Fruit fly (Drosophila melanogaster) whole organism, embryonic: ENCODE data around the gene CG17283.
A peak's percentile ranks its signal among the peaks of the same experiment; 100 is the strongest.

Experiments used
- Abd-B ChIP-seq: fragments of 200-800 bp; sonication (Bioruptor generic); optimal IDR thresholded peaks from 2 replicates; lab custom pipeline; 2018; ENCODE audit warnings: missing biosample characterization, mild to moderate bottlenecking, missing genetic modification characterization, moderate library complexity
- CG10366 ChIP-seq: fragments of 200-800 bp; sonication (Bioruptor generic); IDR thresholded peaks from 2 replicates; pipeline ENCODE4 v1.3.6; 2022; ENCODE audit warnings: missing biosample characterization, missing genetic modification characterization
- CG10654 ChIP-seq: fragments of 200-800 bp; sonication (Bioruptor generic); optimal IDR thresholded peaks from 2 replicates; lab custom pipeline; 2016; ENCODE audit warnings: missing biosample characterization, missing genetic modification characterization
- CG10979 ChIP-seq: fragments of 200-800 bp; sonication (Bioruptor generic); optimal IDR thresholded peaks from 2 replicates; lab custom pipeline; 2018; ENCODE audit warnings: missing biosample characterization, mild to moderate bottlenecking, missing genetic modification characterization, moderate library complexity
- CG11696 ChIP-seq: fragments of 200-800 bp; sonication (Bioruptor generic); IDR thresholded peaks from 2 replicates; pipeline ENCODE4 v1.3.6; 2022; ENCODE audit warnings: missing biosample characterization, missing genetic modification characterization
- CG12155 ChIP-seq: fragments of 200-800 bp; sonication (Bioruptor generic); optimal IDR thresholded peaks from 3 replicates; lab custom pipeline; 2016; ENCODE audit warnings: missing biosample characterization, missing genetic modification characterization
- CG12659 ChIP-seq: fragments of 200-800 bp; sonication (Bioruptor generic); optimal IDR thresholded peaks from 3 replicates; lab custom pipeline; 2017; ENCODE audit warnings: mild to moderate bottlenecking, missing biosample characterization, missing genetic modification reagents, missing genetic modification characterization
- CG13775 ChIP-seq: fragments of 200-800 bp; sonication (Bioruptor generic); optimal IDR thresholded peaks from 3 replicates; lab custom pipeline; 2017; ENCODE audit warnings: missing biosample characterization, mild to moderate bottlenecking, missing genetic modification characterization
- CG14441 ChIP-seq: fragments of 200-800 bp; sonication (Bioruptor generic); IDR thresholded peaks from 2 replicates; pipeline ENCODE4 v1.3.6; 2022; ENCODE audit warnings: missing biosample characterization, missing genetic modification characterization
- CG14667 ChIP-seq: fragments of 200-800 bp; sonication (Bioruptor generic); IDR thresholded peaks from 2 replicates; pipeline ENCODE4 v1.3.6; 2022; ENCODE audit warnings: missing biosample characterization, missing genetic modification characterization
- CG15011 ChIP-seq: fragments of 200-800 bp; sonication (Bioruptor generic); optimal IDR thresholded peaks from 3 replicates; lab custom pipeline; 2018; ENCODE audit warnings: missing biosample characterization, mild to moderate bottlenecking, missing genetic modification characterization
- CG15479 ChIP-seq: fragments of 200-800 bp; sonication (Bioruptor generic); optimal IDR thresholded peaks from 3 replicates; lab custom pipeline; 2019; ENCODE audit warnings: missing biosample characterization, mild to moderate bottlenecking, missing genetic modification characterization, moderate library complexity
- CG1647 ChIP-seq: fragments of 200-800 bp; sonication (Bioruptor generic); optimal IDR thresholded peaks from 3 replicates; lab custom pipeline; 2016; ENCODE audit warnings: missing biosample characterization, missing genetic modification characterization
- CG17802 ChIP-seq: fragments of 200-800 bp; sonication (Bioruptor generic); optimal IDR thresholded peaks from 2 replicates; lab custom pipeline; 2018; ENCODE audit warnings: missing biosample characterization, mild to moderate bottlenecking, missing genetic modification characterization, moderate library complexity
- CG18262 ChIP-seq: fragments of 200-800 bp; optimal IDR thresholded peaks from 3 replicates; lab custom pipeline; 2019; ENCODE audit warnings: missing biosample characterization, mild to moderate bottlenecking, missing genetic modification characterization, moderate library complexity
- CG1832 ChIP-seq: fragments of 200-800 bp; sonication (Bioruptor generic); optimal IDR thresholded peaks from 2 replicates; lab custom pipeline; 2017; ENCODE audit warnings: missing biosample characterization, mild to moderate bottlenecking, missing genetic modification characterization, inconsistent platforms
- CG18764 ChIP-seq: fragments of 200-800 bp; sonication (Bioruptor generic); optimal IDR thresholded peaks from 3 replicates; lab custom pipeline; 2016; ENCODE audit warnings: missing biosample characterization, missing genetic modification characterization
- CG2678 ChIP-seq: fragments of 200-800 bp; sonication (Bioruptor generic); optimal IDR thresholded peaks from 3 replicates; lab custom pipeline; 2019; ENCODE audit warnings: missing biosample characterization, mild to moderate bottlenecking, missing genetic modification characterization, moderate library complexity
- CG4854 ChIP-seq: fragments of 200-800 bp; sonication (Bioruptor generic); optimal IDR thresholded peaks from 2 replicates; lab custom pipeline; 2016; ENCODE audit warnings: missing biosample characterization, missing genetic modification characterization, inconsistent platforms
- CG5180 ChIP-seq: fragments of 200-800 bp; sonication (Bioruptor generic); optimal IDR thresholded peaks from 3 replicates; lab custom pipeline; 2017; ENCODE audit warnings: missing biosample characterization, missing genetic modification characterization, mild to moderate bottlenecking, moderate library complexity, missing genetic modification reagents
- CG9727 ChIP-seq: fragments of 200-800 bp; sonication (Bioruptor generic); optimal IDR thresholded peaks from 3 replicates; lab custom pipeline; 2017; ENCODE audit warnings: missing biosample characterization, mild to moderate bottlenecking, missing genetic modification characterization
- D19B ChIP-seq: fragments of 200-800 bp; sonication (Bioruptor generic); optimal IDR thresholded peaks from 2 replicates; lab custom pipeline; 2017; ENCODE audit warnings: missing biosample characterization, mild to moderate bottlenecking, missing genetic modification characterization
- Dfd ChIP-seq, 2 experiments: fragments of >200 bp; optimal IDR thresholded peaks; 2 replicates each; lab custom pipeline; 2017; ENCODE audit warnings: missing biosample characterization in 2 of 2, missing genetic modification characterization in 2 of 2
- Doc3 ChIP-seq: fragments of 200-800 bp; sonication (Bioruptor generic); IDR thresholded peaks from 3 replicates; pipeline ENCODE4 v1.3.6; 2022; ENCODE audit warnings: missing biosample characterization, missing genetic modification characterization; ENCODE audit not compliant: partially characterized antibody
- Dp ChIP-seq: fragments of 200-800 bp; sonication (Bioruptor generic); optimal IDR thresholded peaks from 2 replicates; lab custom pipeline; 2018; ENCODE audit warnings: missing biosample characterization, mild to moderate bottlenecking, missing genetic modification characterization, moderate library complexity
- Ets65A ChIP-seq: fragments of 200-800 bp; sonication (Bioruptor generic); peaks from one replicate; lab custom pipeline; 2016; ENCODE audit warnings: missing biosample characterization, missing genetic modification characterization
- Fer1 ChIP-seq: fragments of 200-800 bp; sonication (Bioruptor generic); optimal IDR thresholded peaks from 2 replicates; lab custom pipeline; 2017; ENCODE audit warnings: missing biosample characterization, mild to moderate bottlenecking, missing genetic modification characterization
- HLH4C ChIP-seq: fragments of 200-800 bp; sonication (Bioruptor generic); IDR thresholded peaks from 3 replicates; pipeline ENCODE4 v1.3.6; 2022; ENCODE audit warnings: missing biosample characterization, missing genetic modification characterization; ENCODE audit not compliant: partially characterized antibody
- Hr78 ChIP-seq, 2 experiments: fragments of 200-800 bp in 1 of 2; fragments of >200 bp in 1 of 2; sonication (Bioruptor generic) in 1 of 2; optimal IDR thresholded peaks; 2 replicates each; lab custom pipeline; 2017 to 2019; ENCODE audit warnings: missing biosample characterization in 2 of 2, missing genetic modification characterization in 2 of 2, mild to moderate bottlenecking in 1 of 2, moderate library complexity in 1 of 2
- MTF-1 ChIP-seq: fragments of 200-800 bp; sonication (Bioruptor generic); optimal IDR thresholded peaks from 2 replicates; lab custom pipeline; 2018; ENCODE audit warnings: missing biosample characterization, mild to moderate bottlenecking, missing genetic modification characterization, borderline replicate concordance
- Myb ChIP-seq: fragments of 200-800 bp; sonication (Bioruptor generic); optimal IDR thresholded peaks from 2 replicates; lab custom pipeline; 2016; ENCODE audit warnings: missing biosample characterization, missing genetic modification characterization
- Opbp ChIP-seq: fragments of 200-800 bp; sonication (Bioruptor generic); IDR thresholded peaks from 3 replicates; pipeline ENCODE4 v1.3.6; 2022; ENCODE audit warnings: missing biosample characterization, missing genetic modification characterization; ENCODE audit not compliant: partially characterized antibody
- Side ChIP-seq: fragments of 200-800 bp; sonication (Bioruptor generic); optimal IDR thresholded peaks from 2 replicates; lab custom pipeline; 2016; ENCODE audit warnings: missing biosample characterization, missing genetic modification characterization
- Sry-δ ChIP-seq: fragments of 200-800 bp; sonication (Bioruptor generic); optimal IDR thresholded peaks from 2 replicates; lab custom pipeline; 2016; ENCODE audit warnings: missing biosample characterization, missing genetic modification characterization
- ci ChIP-seq: fragments of 200-800 bp; sonication (Bioruptor generic); IDR thresholded peaks from 3 replicates; pipeline ENCODE4 v1.3.6; 2022; ENCODE audit warnings: missing biosample characterization, missing genetic modification characterization
- corto ChIP-seq: fragments of 200-800 bp; sonication (Bioruptor generic); optimal IDR thresholded peaks from 2 replicates; lab custom pipeline; 2016; ENCODE audit warnings: missing biosample characterization, mild to moderate bottlenecking, missing genetic modification characterization, moderate library complexity
- danr ChIP-seq: fragments of 200-800 bp; sonication (Bioruptor generic); IDR thresholded peaks from 2 replicates; pipeline ENCODE4 v1.3.6; 2022; ENCODE audit warnings: missing biosample characterization, missing genetic modification characterization
- en ChIP-seq: fragments of 200-800 bp; sonication (Bioruptor generic); optimal IDR thresholded peaks from 2 replicates; lab custom pipeline; 2016; ENCODE audit warnings: missing biosample characterization, missing genetic modification characterization
- h ChIP-seq: fragments of >200 bp; optimal IDR thresholded peaks from 2 replicates; lab custom pipeline; 2017
- hb ChIP-seq: fragments of 200-800 bp; sonication (Bioruptor generic); IDR thresholded peaks from 3 replicates; pipeline ENCODE4 v1.3.6; 2022; ENCODE audit warnings: missing biosample characterization, missing genetic modification characterization; ENCODE audit not compliant: partially characterized antibody
- kay ChIP-seq: fragments of 200-800 bp; sonication (Bioruptor generic); optimal IDR thresholded peaks from 2 replicates; lab custom pipeline; 2016; ENCODE audit warnings: missing biosample characterization, missing genetic modification characterization
- pan ChIP-seq, 4 experiments: fragments of >200 bp in 3 of 4; fragments of 200-800 bp in 1 of 4; sonication (Bioruptor generic) in 1 of 4; optimal IDR thresholded peaks in 3 of 4; IDR thresholded peaks in 1 of 4; 2 replicates each; pipeline versions ENCODE4 v1.3.6 to Lab custom; 2017 to 2022; ENCODE audit warnings: missing biosample characterization in 2 of 4, missing genetic modification characterization in 2 of 4, mixed read lengths in 1 of 4
- rib ChIP-seq: fragments of 200-800 bp; sonication (Bioruptor generic); IDR thresholded peaks from 2 replicates; pipeline ENCODE4 v1.3.6; 2022; ENCODE audit warnings: missing biosample characterization, missing genetic modification characterization
- ro ChIP-seq: fragments of 200-800 bp; sonication (Bioruptor generic); IDR thresholded peaks from 2 replicates; pipeline ENCODE4 v1.3.6; 2022; ENCODE audit warnings: missing biosample characterization, missing genetic modification characterization
- row ChIP-seq: fragments of 200-800 bp; sonication (Bioruptor generic); IDR thresholded peaks from 3 replicates; pipeline ENCODE4 v1.3.6; 2022; ENCODE audit warnings: missing biosample characterization, missing genetic modification characterization
- sc ChIP-seq, 3 experiments: fragments of >200 bp in 2 of 3; fragments of 200-800 bp in 1 of 3; sonication (Bioruptor generic) in 1 of 3; optimal IDR thresholded peaks; 2 replicates in 2 of 3; 3 replicates in 1 of 3; lab custom pipeline; 2017; ENCODE audit warnings: mild to moderate bottlenecking in 1 of 3, missing biosample characterization in 1 of 3, missing genetic modification characterization in 1 of 3, missing genetic modification reagents in 1 of 3
- slbo ChIP-seq: fragments of 200-800 bp; sonication (Bioruptor generic); IDR thresholded peaks from 2 replicates; pipeline ENCODE4 v1.3.6; 2022; ENCODE audit warnings: missing biosample characterization, missing genetic modification characterization
- vvl ChIP-seq: fragments of 200-800 bp; sonication (Bioruptor generic); IDR thresholded peaks from 2 replicates; pipeline ENCODE4 v1.3.6; 2022; ENCODE audit warnings: missing biosample characterization, missing genetic modification characterization
- zen2 ChIP-seq: fragments of 200-800 bp; sonication (Bioruptor generic); IDR thresholded peaks from 3 replicates; pipeline ENCODE4 v1.3.6; 2022; ENCODE audit warnings: missing biosample characterization, missing genetic modification characterization; ENCODE audit not compliant: partially characterized antibody
- zfh1 ChIP-seq: fragments of 200-800 bp; sonication (Bioruptor generic); IDR thresholded peaks from 3 replicates; pipeline ENCODE4 v1.3.6; 2022; ENCODE audit warnings: missing biosample characterization, missing genetic modification characterization

CG17283 gene

dm6 chr3R:17400675-17401118 is 7.0 kb upstream of the CG17283 start (continued):
- no peak for TF ChIP-seq ci (GFP tag; lab: Robert Waterston, UW)
- TF ChIP-seq Doc3 (GFP tag; lab: Robert Waterston, UW): no peak
- no peak for TF ChIP-seq rib (GFP tag; lab: Robert Waterston, UW)
- peak; percentile 38; the same call in 1 of the 2 replicates for TF ChIP-seq CG14441
- peak; percentile 54 for TF ChIP-seq Fer1 (GFP tag; lab: Kevin White, UChicago)
- no peak for TF ChIP-seq CG11696 (GFP tag; lab: Robert Waterston, UW)
- no peak for TF ChIP-seq Dp (GFP tag; lab: Kevin White, UChicago)
- TF ChIP-seq Abd-B (GFP tag; lab: Kevin White, UChicago): peak; percentile 55
- TF ChIP-seq CG15479 (GFP tag; lab: Kevin White, UChicago): no peak
- no peak for TF ChIP-seq Hr78 (GFP tag; optimal IDR thresholded peaks at IDR 0.05; lab: Kevin White, UChicago)
- peak; percentile 92 for TF ChIP-seq Ets65A (GFP tag; lab: Kevin White, UChicago)
- TF ChIP-seq D19B (GFP tag; lab: Kevin White, UChicago): peak; percentile 22
- no peak for TF ChIP-seq slbo (GFP tag; lab: Robert Waterston, UW)
- no peak for TF ChIP-seq vvl (GFP tag; lab: Robert Waterston, UW)
- TF ChIP-seq CG12659 (GFP tag; lab: Kevin White, UChicago): no peak
- no peak for TF ChIP-seq CG14667
- peak; percentile 74 for TF ChIP-seq CG10979 (tag; lab: Kevin White, UChicago)
- TF ChIP-seq CG5180 (GFP tag; lab: Kevin White, UChicago): peak; percentile 22
- TF ChIP-seq Side (GFP tag; lab: Kevin White, UChicago): no peak
- TF ChIP-seq Dfd (GFP tag; optimal IDR thresholded peaks at IDR 0.05; lab: Kevin White, UChicago): no peak
- TF ChIP-seq kay (GFP tag; lab: Kevin White, UChicago): no peak
- no peak for TF ChIP-seq CG17802
- no peak for TF ChIP-seq zen2 (GFP tag; lab: Robert Waterston, UW)
- no peak for TF ChIP-seq corto
- TF ChIP-seq CG13775 (GFP tag; lab: Kevin White, UChicago): no peak
- no peak for TF ChIP-seq ro (GFP tag; lab: Robert Waterston, UW)
- TF ChIP-seq sc (optimal IDR thresholded peaks at IDR 0.05; lab: Kevin White, UChicago): no peak
- TF ChIP-seq sc (GFP tag; optimal IDR thresholded peaks at IDR 0.05; lab: Kevin White, UChicago): no peak
- TF ChIP-seq CG12155 (GFP tag; lab: Kevin White, UChicago): no peak
- TF ChIP-seq CG18262 (tag; lab: Kevin White, UChicago): peak; percentile 61
- TF ChIP-seq Opbp: no peak
- TF ChIP-seq Sry-δ (GFP tag; lab: Kevin White, UChicago): no peak
- TF ChIP-seq CG2678 (tag; lab: Kevin White, UChicago): peak; percentile 49
- TF ChIP-seq zfh1: no peak
- TF ChIP-seq en (GFP tag; lab: Kevin White, UChicago): peak; percentile 26
- TF ChIP-seq Myb (GFP tag; lab: Kevin White, UChicago): no peak
- TF ChIP-seq row: peak; percentile 34; the same call in 2 of the 3 replicates
- no peak for TF ChIP-seq pan (optimal IDR thresholded peaks at IDR 0.05; lab: Kevin White, UChicago)
- TF ChIP-seq pan (GFP tag; optimal IDR thresholded peaks at IDR 0.05 in 1 of 2, IDR thresholded peaks at IDR 0.05 in 1 of 2): peak in 1 of 2 experiments; percentile 63
- peak; percentile 41 for TF ChIP-seq CG18764 (GFP tag; lab: Kevin White, UChicago)
- TF ChIP-seq CG10654 (GFP tag; lab: Kevin White, UChicago): peak; percentile 48
- TF ChIP-seq CG15011 (GFP tag; lab: Kevin White, UChicago): peak; percentile 22
- no peak for TF ChIP-seq HLH4C (GFP tag; lab: Robert Waterston, UW)
- no peak for TF ChIP-seq h (lab: Kevin White, UChicago)
- no peak for TF ChIP-seq CG1647 (GFP tag; lab: Kevin White, UChicago)
- TF ChIP-seq MTF-1 (GFP tag; lab: Kevin White, UChicago): no peak
- peak; percentile 48; the same call in 1 of the 2 replicates for TF ChIP-seq danr (GFP tag; lab: Robert Waterston, UW)
- peak; percentile 34 for TF ChIP-seq CG4854
- TF ChIP-seq CG10366 (GFP tag; lab: Robert Waterston, UW): no peak
- TF ChIP-seq CG9727 (GFP tag; lab: Kevin White, UChicago): peak; percentile 57
- no peak for TF ChIP-seq hb (GFP tag; lab: Robert Waterston, UW)
- TF ChIP-seq CG1832 (GFP tag; lab: Kevin White, UChicago): no peak
